Worm (Caenorhabditis elegans): ENCODE measurements around the gene fbxa-210.

fbxa-210 gene

ce11 chrV:18163434-18163833 is 38.3 kb downstream of the fbxa-210 start:
- TF ChIP-seq egl-5 (tag; optimal IDR thresholded peaks at IDR 0.05): no peak
- TF ChIP-seq sea-2 (GFP tag; optimal IDR thresholded peaks at IDR 0.05): no peak
- no peak for TF ChIP-seq ZK546.5 (tag; optimal IDR thresholded peaks at IDR 0.05)
- TF ChIP-seq elt-1 (tag; optimal IDR thresholded peaks at IDR 0.05): no peak
- TF ChIP-seq nhr-23 (tag; optimal IDR thresholded peaks at IDR 0.05): no peak
- no peak for TF ChIP-seq lin-15B (tag; optimal IDR thresholded peaks at IDR 0.05)
- TF ChIP-seq fos-1 (tag; optimal IDR thresholded peaks at IDR 0.05): no peak
- no peak for TF ChIP-seq fkh-10 (GFP tag; optimal IDR thresholded peaks at IDR 0.05)

- no peak for TF ChIP-seq pqm-1 (tag; optimal IDR thresholded peaks at IDR 0.05)
- TF ChIP-seq sea-2 (GFP tag; optimal IDR thresholded peaks at IDR 0.05): no peak
- no peak for TF ChIP-seq unc-39 (tag; optimal IDR thresholded peaks at IDR 0.05)
- no peak for TF ChIP-seq mml-1 (tag; optimal IDR thresholded peaks at IDR 0.05)
- no peak for TF ChIP-seq unc-62 (GFP tag; optimal IDR thresholded peaks at IDR 0.05)
- no peak for TF ChIP-seq egl-27 (tag; optimal IDR thresholded peaks at IDR 0.05)
- no peak for TF ChIP-seq ztf-4 (tag; optimal IDR thresholded peaks at IDR 0.05)
- no peak for TF ChIP-seq fkh-10 (GFP tag; optimal IDR thresholded peaks at IDR 0.05)
Observed at ce11 chrV:18164758-18165157, 39.6 kb downstream of the fbxa-210 start, which contains the start of gene C14A6.5. TSS of gene C14A6.5 (minus strand) at chrV:18164858.

- TF ChIP-seq nhr-11 (tag; optimal IDR thresholded peaks at IDR 0.05): no peak
- TF ChIP-seq snpc-4 (tag; optimal IDR thresholded peaks at IDR 0.05): no peak
- no peak for TF ChIP-seq lsy-12 (tag; optimal IDR thresholded peaks at IDR 0.05)
- no peak for TF ChIP-seq ceh-28 (tag; optimal IDR thresholded peaks at IDR 0.05)
- no peak for TF ChIP-seq elt-3 (tag; optimal IDR thresholded peaks at IDR 0.05)
- no peak for TF ChIP-seq fkh-10 (GFP tag; optimal IDR thresholded peaks at IDR 0.05)
- TF ChIP-seq nhr-77 (tag; optimal IDR thresholded peaks at IDR 0.05): no peak
- TF ChIP-seq R02D3.7 (tag; optimal IDR thresholded peaks at IDR 0.05): no peak
- no peak for TF ChIP-seq daf-12 (tag; optimal IDR thresholded peaks at IDR 0.05)
- TF ChIP-seq egl-5 (tag; optimal IDR thresholded peaks at IDR 0.05): no peak
- no peak for TF ChIP-seq pha-4 (tag; optimal IDR thresholded peaks at IDR 0.05)
- TF ChIP-seq elt-1 (tag; optimal IDR thresholded peaks at IDR 0.05): no peak
- no peak for TF ChIP-seq nhr-12 (tag; optimal IDR thresholded peaks at IDR 0.05)
- no peak for TF ChIP-seq nfya-1 (tag; optimal IDR thresholded peaks at IDR 0.05; ENCODE audit: insufficient read depth)
Observed at ce11 chrV:18167161-18167560, 42.0 kb downstream of the fbxa-210 start, which contains the start of gene C14A6.6. TSS of gene C14A6.6 (minus strand) at chrV:18167261.

ce11 chrV:18168266-18168665 is 43.1 kb downstream of the fbxa-210 start, which contains the start of gene C14A6.7:
TSS of gene C14A6.7 (minus strand) at chrV:18168366.
- no peak for TF ChIP-seq lsy-12 (tag; optimal IDR thresholded peaks at IDR 0.05)
- no peak for TF ChIP-seq ceh-9 (tag; optimal IDR thresholded peaks at IDR 0.05)
- no peak for TF ChIP-seq ceh-28 (tag; optimal IDR thresholded peaks at IDR 0.05)
- TF ChIP-seq pqm-1 (tag; optimal IDR thresholded peaks at IDR 0.05): no peak
- no peak for TF ChIP-seq aly-2 (tag; optimal IDR thresholded peaks at IDR 0.05)
- TF ChIP-seq eor-1 (tag; optimal IDR thresholded peaks at IDR 0.05): no peak
- TF ChIP-seq elt-2 (tag; optimal IDR thresholded peaks at IDR 0.05): no peak
- no peak for TF ChIP-seq nfya-1 (tag; optimal IDR thresholded peaks at IDR 0.05; ENCODE audit: insufficient read depth)
- no peak for TF ChIP-seq mdl-1 (tag; optimal IDR thresholded peaks at IDR 0.05)

ce11 chrV:18171568-18171967 is 46.4 kb downstream of the fbxa-210 start, which contains the start of gene C14A6.8:
TSS of gene C14A6.8 (minus strand) at chrV:18171668.
- TF ChIP-seq aly-2 (tag; optimal IDR thresholded peaks at IDR 0.05) (no peak), zag-1 (tag; optimal IDR thresholded peaks at IDR 0.05) (no peak), daf-12 (tag; optimal IDR thresholded peaks at IDR 0.05) (no peak), ceh-16 (tag; optimal IDR thresholded peaks at IDR 0.05) (no peak), unc-62 (GFP tag; optimal IDR thresholded peaks at IDR 0.05) (no peak), elt-1 (tag; optimal IDR thresholded peaks at IDR 0.05) (no peak), nhr-237 (tag; optimal IDR thresholded peaks at IDR 0.05) (no peak), ZK546.5 (tag; optimal IDR thresholded peaks at IDR 0.05) (no peak), unc-39 (tag; optimal IDR thresholded peaks at IDR 0.05) (no peak), egl-5 (tag; optimal IDR thresholded peaks at IDR 0.05) (no peak), nhr-76 (tag; optimal IDR thresholded peaks at IDR 0.05) (no peak), nhr-67 (tag; optimal IDR thresholded peaks at IDR 0.05) (no peak)

Data from whole organism, L3 larva.